Fruit fly (Drosophila melanogaster) whole organism, embryonic: ENCODE measurements around the gene Naxd.

Experiments used
- CG10209 ChIP-seq: fragments of 200-800 bp; sonication (Bioruptor generic); optimal IDR thresholded peaks from 3 replicates; lab custom pipeline; 2017; ENCODE audit warnings: missing biosample characterization, mild to moderate bottlenecking, missing genetic modification characterization, missing genetic modification reagents
- CG1024 ChIP-seq: fragments of 200-800 bp; sonication (Bioruptor generic); IDR thresholded peaks from 2 replicates; pipeline ENCODE4 v1.3.6; 2022; ENCODE audit warnings: missing biosample characterization, missing genetic modification characterization
- CG10267 ChIP-seq: fragments of 200-800 bp; sonication (Bioruptor generic); optimal IDR thresholded peaks from 2 replicates; lab custom pipeline; 2018; ENCODE audit warnings: missing biosample characterization, mild to moderate bottlenecking, missing genetic modification characterization, moderate library complexity
- CG10543 ChIP-seq: fragments of 200-800 bp; sonication (Bioruptor generic); optimal IDR thresholded peaks from 3 replicates; lab custom pipeline; 2017; ENCODE audit warnings: missing biosample characterization, mild to moderate bottlenecking, missing genetic modification characterization, moderate library complexity
- CG10565 ChIP-seq: fragments of 200-800 bp; sonication (Bioruptor generic); optimal IDR thresholded peaks from 3 replicates; lab custom pipeline; 2016; ENCODE audit warnings: missing biosample characterization, mild to moderate bottlenecking, missing genetic modification characterization
- CG11085 ChIP-seq: fragments of 200-800 bp; sonication (Bioruptor generic); IDR thresholded peaks from 2 replicates; pipeline ENCODE4 v1.3.6; 2022; ENCODE audit warnings: missing biosample characterization, missing genetic modification characterization
- CG11398 ChIP-seq: fragments of 200-800 bp; sonication (Bioruptor generic); optimal IDR thresholded peaks from 2 replicates; lab custom pipeline; 2016; ENCODE audit warnings: missing biosample characterization, missing genetic modification characterization
- CG12219 ChIP-seq: fragments of 200-800 bp; sonication (Bioruptor generic); optimal IDR thresholded peaks from 3 replicates; lab custom pipeline; 2018; ENCODE audit warnings: missing biosample characterization, mild to moderate bottlenecking, missing genetic modification characterization
- CG12236 ChIP-seq: fragments of 200-800 bp; sonication (Bioruptor generic); optimal IDR thresholded peaks from 2 replicates; lab custom pipeline; 2016; ENCODE audit warnings: missing biosample characterization, missing genetic modification characterization
- CG2199 ChIP-seq: fragments of 200-800 bp; sonication (Bioruptor generic); IDR thresholded peaks from 3 replicates; pipeline ENCODE4 v1.3.6; 2022; ENCODE audit warnings: missing biosample characterization, missing genetic modification characterization
- CG2712 ChIP-seq: fragments of 200-800 bp; optimal IDR thresholded peaks from 3 replicates; lab custom pipeline; 2019; ENCODE audit warnings: missing biosample characterization, mild to moderate bottlenecking, missing genetic modification characterization, moderate library complexity
- CG2875 ChIP-seq: fragments of 200-800 bp; sonication (Bioruptor generic); optimal IDR thresholded peaks from 2 replicates; lab custom pipeline; 2017; ENCODE audit warnings: missing biosample characterization, mild to moderate bottlenecking, missing genetic modification characterization, missing genetic modification reagents
- CG33213 ChIP-seq: fragments of 200-800 bp; sonication (Bioruptor generic); optimal IDR thresholded peaks from 3 replicates; lab custom pipeline; 2016; ENCODE audit warnings: missing biosample characterization, missing genetic modification characterization
- CG3847 ChIP-seq: fragments of 200-800 bp; sonication (Bioruptor generic); IDR thresholded peaks from 2 replicates; pipeline ENCODE4 v1.3.6; 2022; ENCODE audit warnings: missing biosample characterization, missing genetic modification characterization
- CG4282 ChIP-seq: fragments of 200-800 bp; sonication (Bioruptor generic); optimal IDR thresholded peaks from 2 replicates; lab custom pipeline; 2016; ENCODE audit warnings: missing biosample characterization, missing genetic modification characterization
- CG7556 ChIP-seq: fragments of 200-800 bp; sonication (Bioruptor generic); optimal IDR thresholded peaks from 2 replicates; lab custom pipeline; 2017; ENCODE audit warnings: missing biosample characterization, mild to moderate bottlenecking, missing genetic modification characterization
- CG8281 ChIP-seq: fragments of 200-800 bp; sonication (Bioruptor generic); optimal IDR thresholded peaks from 2 replicates; lab custom pipeline; 2018; ENCODE audit warnings: missing biosample characterization, mild to moderate bottlenecking, missing genetic modification characterization, moderate library complexity
- CG8290 ChIP-seq, 3 experiments: fragments of 200-800 bp; sonication (Bioruptor generic); optimal IDR thresholded peaks; 2 replicates each; lab custom pipeline; 2016 to 2019; ENCODE audit warnings: missing biosample characterization in 3 of 3, missing genetic modification characterization in 3 of 3, mild to moderate bottlenecking in 2 of 3, moderate library complexity in 1 of 3
- CG8359 ChIP-seq: fragments of 200-800 bp; sonication (Bioruptor generic); optimal IDR thresholded peaks from 2 replicates; lab custom pipeline; 2017; ENCODE audit warnings: missing biosample characterization, mild to moderate bottlenecking, missing genetic modification characterization, borderline replicate concordance
- D19A ChIP-seq: fragments of 200-800 bp; optimal IDR thresholded peaks from 3 replicates; lab custom pipeline; 2019; ENCODE audit warnings: missing biosample characterization, mild to moderate bottlenecking, missing genetic modification characterization, moderate library complexity
- Deaf1 ChIP-seq: fragments of 200-800 bp; optimal IDR thresholded peaks from 3 replicates; lab custom pipeline; 2019; ENCODE audit warnings: missing biosample characterization, mild to moderate bottlenecking, missing genetic modification characterization, moderate library complexity
- NC2α ChIP-seq: fragments of 200-800 bp; sonication (Bioruptor generic); optimal IDR thresholded peaks from 2 replicates; lab custom pipeline; 2016; ENCODE audit warnings: missing biosample characterization, missing genetic modification characterization
- Pdp1 ChIP-seq, 2 experiments: fragments of 200-800 bp; sonication (Bioruptor generic); optimal IDR thresholded peaks; 3 replicates each; lab custom pipeline; 2016; ENCODE audit warnings: missing biosample characterization in 2 of 2, missing genetic modification characterization in 2 of 2, mild to moderate bottlenecking in 1 of 2, moderate library complexity in 1 of 2
- Poxn ChIP-seq: fragments of 200-800 bp; sonication (Bioruptor generic); IDR thresholded peaks from 2 replicates; pipeline ENCODE4 v1.3.6; 2022; ENCODE audit warnings: missing biosample characterization, missing genetic modification characterization
- Sox102F ChIP-seq: fragments of 200-800 bp; sonication (Bioruptor generic); optimal IDR thresholded peaks from 2 replicates; lab custom pipeline; 2018; ENCODE audit warnings: missing biosample characterization, mild to moderate bottlenecking, missing genetic modification characterization, moderate library complexity
- amos ChIP-seq: fragments of 200-800 bp; sonication (Bioruptor generic); IDR thresholded peaks from 2 replicates; pipeline ENCODE4 v1.3.6; 2022; ENCODE audit warnings: missing biosample characterization, missing genetic modification characterization; ENCODE audit not compliant: partially characterized antibody
- ara ChIP-seq: fragments of 200-800 bp; sonication (Bioruptor generic); IDR thresholded peaks from 2 replicates; pipeline ENCODE4 v1.3.6; 2022; ENCODE audit warnings: missing biosample characterization, missing genetic modification characterization
- ash1 ChIP-seq: fragments of 200-800 bp; sonication (Bioruptor generic); optimal IDR thresholded peaks from 2 replicates; lab custom pipeline; 2018; ENCODE audit warnings: missing biosample characterization, mild to moderate bottlenecking, missing genetic modification characterization
- bsh ChIP-seq, 2 experiments: fragments of 200-800 bp; sonication (Bioruptor generic); optimal IDR thresholded peaks; 2 replicates each; lab custom pipeline; 2017 to 2018; ENCODE audit warnings: mild to moderate bottlenecking in 2 of 2, missing biosample characterization in 2 of 2, missing genetic modification characterization in 2 of 2, moderate library complexity in 1 of 2
- cg ChIP-seq: fragments of 200-800 bp; sonication (Bioruptor generic); optimal IDR thresholded peaks from 3 replicates; lab custom pipeline; 2019; ENCODE audit warnings: missing biosample characterization, mild to moderate bottlenecking, missing genetic modification characterization, moderate library complexity
- grn ChIP-seq: fragments of 200-800 bp; sonication (Bioruptor generic); optimal IDR thresholded peaks from 3 replicates; lab custom pipeline; 2017; ENCODE audit warnings: missing biosample characterization, missing genetic modification characterization
- gsb-n ChIP-seq: fragments of 200-800 bp; sonication (Bioruptor generic); optimal IDR thresholded peaks from 3 replicates; lab custom pipeline; 2018; ENCODE audit warnings: missing biosample characterization, mild to moderate bottlenecking, missing genetic modification characterization
- hbn ChIP-seq: fragments of 200-800 bp; sonication (Bioruptor generic); IDR thresholded peaks from 2 replicates; pipeline ENCODE4 v1.3.6; 2022; ENCODE audit warnings: missing biosample characterization, missing genetic modification characterization; ENCODE audit not compliant: partially characterized antibody
- kni ChIP-seq: fragments of 200-800 bp; sonication (Bioruptor generic); optimal IDR thresholded peaks from 3 replicates; lab custom pipeline; 2017; ENCODE audit warnings: mild to moderate bottlenecking, missing biosample characterization, missing genetic modification reagents, missing genetic modification characterization
- maf-S ChIP-seq: fragments of 200-800 bp; sonication (Bioruptor generic); optimal IDR thresholded peaks from 2 replicates; lab custom pipeline; 2016; ENCODE audit warnings: missing biosample characterization, missing genetic modification characterization
- nau ChIP-seq: fragments of 200-800 bp; sonication (Bioruptor generic); optimal IDR thresholded peaks from 3 replicates; lab custom pipeline; 2017; ENCODE audit warnings: missing biosample characterization, mild to moderate bottlenecking, missing genetic modification characterization, missing genetic modification reagents
- sens ChIP-seq: fragments of 200-800 bp; sonication (Bioruptor generic); peaks from one replicate; lab custom pipeline; 2016; ENCODE audit warnings: missing biosample characterization, missing genetic modification characterization
- slbo ChIP-seq: fragments of 200-800 bp; sonication (Bioruptor generic); IDR thresholded peaks from 2 replicates; pipeline ENCODE4 v1.3.6; 2022; ENCODE audit warnings: missing biosample characterization, missing genetic modification characterization
- so ChIP-seq: fragments of 200-800 bp; sonication (Bioruptor generic); IDR thresholded peaks from 3 replicates; pipeline ENCODE4 v1.3.6; 2022; ENCODE audit warnings: missing biosample characterization, missing genetic modification characterization
- stc ChIP-seq: fragments of 200-800 bp; sonication (Bioruptor generic); IDR thresholded peaks from 2 replicates; pipeline ENCODE4 v1.3.6; 2022; ENCODE audit warnings: missing biosample characterization, missing genetic modification characterization
- sug ChIP-seq: fragments of 200-800 bp; optimal IDR thresholded peaks from 2 replicates; lab custom pipeline; 2019; ENCODE audit warnings: missing biosample characterization, mild to moderate bottlenecking, missing genetic modification characterization, moderate library complexity
- tap ChIP-seq: fragments of 200-800 bp; optimal IDR thresholded peaks from 3 replicates; lab custom pipeline; 2019; ENCODE audit warnings: missing biosample characterization, mild to moderate bottlenecking, missing genetic modification characterization, moderate library complexity
- trh ChIP-seq: fragments of 200-800 bp; sonication (Bioruptor generic); optimal IDR thresholded peaks from 2 replicates; lab custom pipeline; 2016; ENCODE audit warnings: missing biosample characterization, missing genetic modification characterization
- z ChIP-seq: fragments of 200-800 bp; sonication (Bioruptor generic); IDR thresholded peaks from 3 replicates; pipeline ENCODE4 v1.3.6; 2022; ENCODE audit warnings: missing biosample characterization, missing genetic modification characterization

Naxd gene

DNA sequence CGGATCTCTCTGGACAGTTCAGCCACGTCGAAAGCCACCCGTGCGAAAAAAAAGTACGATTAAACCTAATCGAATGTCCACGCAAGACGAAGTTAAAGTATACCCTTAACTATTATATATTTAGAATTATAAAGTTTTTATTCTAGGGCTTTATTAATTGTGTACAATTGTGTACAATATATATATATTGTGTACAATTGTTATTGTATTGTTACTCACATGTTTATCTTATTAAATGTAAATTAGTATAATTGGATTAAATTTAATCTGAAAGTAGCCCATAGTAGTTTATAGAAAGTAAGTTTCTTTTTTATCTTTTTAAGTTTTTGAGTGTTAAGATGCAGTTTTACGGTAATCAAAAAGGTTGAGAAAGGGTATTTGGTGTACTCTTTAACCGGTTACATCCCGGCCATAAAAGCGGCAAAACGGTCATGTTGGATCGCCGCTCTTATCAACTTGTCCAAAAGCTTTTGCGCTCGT lies 44.1 kb downstream of the Naxd start, which contains the start of gene CG43407:
Gene CG43407, minus strand, starts transcription at position 51 of the 480 bp plus-strand sequence.
- TF ChIP-seq CG8290 (GFP tag; optimal IDR thresholded peaks at IDR 0.05; lab: Kevin White, UChicago) (no peak), CG8290 (tag; optimal IDR thresholded peaks at IDR 0.05; lab: Kevin White, UChicago) (no peak), CG8359 (no peak), trh (GFP tag; lab: Kevin White, UChicago) (no peak), CG2712 (tag; lab: Kevin White, UChicago) (no peak), D19A (tag; lab: Kevin White, UChicago) (no peak), CG10267 (no peak), CG4282 (GFP tag; lab: Kevin White, UChicago) (no peak)

DNA sequence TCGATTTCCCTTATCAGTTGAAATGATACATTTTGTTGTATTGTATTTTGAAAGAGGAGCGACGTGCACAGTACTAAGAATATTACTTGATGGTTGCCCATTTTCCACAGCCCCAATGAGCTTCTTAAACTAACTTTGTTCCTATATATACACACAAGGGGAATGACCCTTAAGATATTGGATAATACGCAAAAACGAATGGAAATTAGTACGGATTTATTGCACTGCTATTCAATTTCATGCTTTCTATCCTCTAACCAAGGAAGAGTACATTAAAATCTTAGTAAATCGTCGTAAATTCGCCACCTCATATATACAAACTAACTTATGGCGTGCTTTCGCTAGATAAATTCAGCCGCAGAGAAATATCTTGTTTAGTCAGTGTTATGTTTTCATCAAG lies 45.6 kb downstream of the Naxd start, which contains the start of gene Acp76A:
Gene Acp76A, minus strand, starts transcription at position 101 of the 400 bp plus-strand sequence.
- TF ChIP-seq ara (GFP tag; lab: Robert Waterston, UW) (no peak), NC2α (GFP tag; lab: Kevin White, UChicago) (no peak), sens (GFP tag; lab: Kevin White, UChicago) (peak; percentile 56), Pdp1 (GFP tag; optimal IDR thresholded peaks at IDR 0.05; lab: Kevin White, UChicago) (no peak)

DNA sequence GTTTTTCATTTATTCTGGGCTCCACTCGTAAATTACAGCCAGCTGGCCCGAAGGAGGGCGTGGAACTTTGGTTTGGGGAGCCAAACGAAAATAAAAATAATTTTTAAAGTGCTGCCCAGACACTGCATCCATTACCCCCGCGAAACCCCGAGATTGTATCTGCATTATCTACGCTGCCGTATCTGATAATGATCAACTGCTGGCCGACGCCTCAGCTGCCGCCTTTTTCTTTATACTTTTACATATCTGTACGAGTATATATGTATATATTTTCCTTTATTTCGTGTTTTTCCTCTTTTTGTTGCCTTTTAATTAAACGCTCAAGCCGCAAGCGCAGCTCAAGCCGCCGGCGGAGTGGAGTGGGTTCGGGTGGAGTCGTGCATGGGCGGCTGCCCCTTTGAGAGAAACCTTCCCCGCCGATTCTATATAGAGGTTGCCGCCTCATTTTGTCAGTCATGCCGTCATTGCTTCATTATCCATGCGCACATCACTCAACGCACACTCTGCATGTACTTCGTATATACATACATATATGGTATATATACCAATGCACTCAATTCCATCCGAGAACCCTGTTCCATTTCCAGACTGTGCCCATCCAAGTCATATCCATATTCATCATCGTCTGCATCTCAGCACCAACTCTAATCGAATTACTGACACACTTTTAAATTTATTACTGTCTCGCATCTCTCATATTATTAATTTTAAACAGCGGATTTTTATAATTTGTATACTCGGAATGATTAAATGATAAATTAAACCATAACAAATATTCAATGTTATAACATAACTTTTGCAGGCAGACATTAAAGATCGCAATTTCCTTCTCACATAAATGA lies 47.6 kb downstream of the Naxd start:
- TF ChIP-seq grn (GFP tag; lab: Kevin White, UChicago), result peak; percentile 86
- no peak for TF ChIP-seq CG10565 (GFP tag; lab: Kevin White, UChicago)
- TF ChIP-seq CG8281, result peak; percentile 95
- TF ChIP-seq CG1024 (GFP tag; lab: Robert Waterston, UW), result no peak
- TF ChIP-seq sens (GFP tag; lab: Kevin White, UChicago), result peak; percentile 56
- 0 out of 3 replicates have a peak, but pooled peaks have one; percentile 20 for TF ChIP-seq so
- TF ChIP-seq maf-S (GFP tag; lab: Kevin White, UChicago), result no peak
- TF ChIP-seq CG2199 (GFP tag; lab: Robert Waterston, UW), result 0 out of 3 replicates have a peak, but pooled peaks have one; percentile 32
- peak; percentile 86 for TF ChIP-seq z
- no peak for TF ChIP-seq CG7556 (GFP tag; lab: Kevin White, UChicago)
- no peak for TF ChIP-seq Deaf1 (tag; lab: Kevin White, UChicago)
- peak; percentile 5 for TF ChIP-seq kni (GFP tag; lab: Kevin White, UChicago)
- no peak for TF ChIP-seq amos (GFP tag; lab: Robert Waterston, UW)
- peak; percentile 17 for TF ChIP-seq cg (GFP tag; lab: Kevin White, UChicago)
- no peak for TF ChIP-seq sug
- TF ChIP-seq CG12236 (GFP tag; lab: Kevin White, UChicago), result no peak

DNA sequence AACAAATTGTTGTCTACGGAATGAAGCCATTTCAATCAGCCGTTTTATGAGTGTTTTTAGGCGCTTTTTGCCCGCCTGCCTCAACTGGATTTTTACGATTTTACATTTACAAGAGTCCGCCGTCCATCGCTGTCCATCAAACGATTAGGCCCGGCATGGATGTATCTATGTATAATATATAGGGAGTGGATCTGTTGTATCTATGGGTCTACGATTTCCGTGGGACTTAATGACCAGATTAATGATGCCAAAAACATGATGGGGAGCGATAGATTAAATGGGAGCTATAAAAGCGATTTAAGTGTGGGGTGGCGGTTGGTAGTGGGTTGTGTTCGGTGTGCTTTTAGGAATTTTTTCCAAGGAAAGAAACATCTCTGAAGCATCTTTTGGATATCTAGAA lies 48.7 kb downstream of the Naxd start:
- TF ChIP-seq Sox102F (GFP tag; lab: Kevin White, UChicago), result no peak
- no peak for TF ChIP-seq nau (GFP tag; lab: Kevin White, UChicago)
- TF ChIP-seq CG33213, result no peak
- no peak for TF ChIP-seq CG2875 (GFP tag; lab: Kevin White, UChicago)
- TF ChIP-seq CG12219 (GFP tag; lab: Kevin White, UChicago), result no peak
- no peak for TF ChIP-seq slbo (GFP tag; lab: Robert Waterston, UW)
- TF ChIP-seq CG11398 (GFP tag; lab: Kevin White, UChicago), result no peak
- no peak for TF ChIP-seq CG10209
- no peak for TF ChIP-seq gsb-n (tag; lab: Kevin White, UChicago)
- no peak for TF ChIP-seq ash1 (GFP tag; lab: Kevin White, UChicago)
- peak; percentile 56 for TF ChIP-seq grn (GFP tag; lab: Kevin White, UChicago)
- TF ChIP-seq CG3847, result no peak
- no peak for TF ChIP-seq bsh (GFP tag; optimal IDR thresholded peaks at IDR 0.05; lab: Kevin White, UChicago)
- TF ChIP-seq Deaf1 (tag; lab: Kevin White, UChicago), result no peak
- no peak for TF ChIP-seq CG11085 (GFP tag; lab: Robert Waterston, UW)
- no peak for TF ChIP-seq CG10543 (GFP tag; lab: Kevin White, UChicago)
- no peak for TF ChIP-seq tap (tag; lab: Kevin White, UChicago)
- no peak for TF ChIP-seq Poxn (GFP tag; lab: Robert Waterston, UW)
- TF ChIP-seq hbn (GFP tag; lab: Robert Waterston, UW), result no peak
- no peak for TF ChIP-seq stc (GFP tag; lab: Robert Waterston, UW)
